Fruit fly (Drosophila melanogaster): ENCODE results near the gene btn.

btn gene

DNA sequence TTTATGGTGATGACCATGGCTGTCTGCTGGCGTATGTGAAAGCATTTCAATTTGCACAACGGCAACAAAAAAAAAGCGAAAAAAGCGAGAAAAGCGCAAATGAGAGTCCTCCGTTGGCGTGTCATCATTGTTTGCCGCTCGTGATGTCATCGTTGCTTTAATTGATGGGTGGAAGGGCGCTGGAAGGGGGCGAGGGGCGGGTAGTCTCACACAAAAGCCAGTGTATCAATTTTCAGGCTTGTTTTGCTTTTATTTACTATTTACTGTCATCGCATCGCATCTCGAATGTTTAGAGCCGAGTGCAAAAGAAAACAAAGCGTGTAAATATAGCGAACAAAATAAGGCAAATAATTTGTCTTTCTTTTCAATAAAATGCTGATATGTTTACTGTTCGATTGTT, 2.9 kb upstream of the btn start (continued):
- no peak for TF ChIP-seq ase (GFP tag; IDR thresholded peaks at IDR 0.05)
- no peak for TF ChIP-seq fd3F (GFP tag; optimal IDR thresholded peaks at IDR 0.05)
- TF ChIP-seq CG7963 (GFP tag; IDR thresholded peaks at IDR 0.05; ENCODE audit: partially characterized antibody) = no peak
- TF ChIP-seq scrt (GFP tag; optimal IDR thresholded peaks at IDR 0.05) = peak; percentile 6
- TF ChIP-seq CG14667 (GFP tag; IDR thresholded peaks at IDR 0.05) = no peak
- TF ChIP-seq Bgb (GFP tag; IDR thresholded peaks at IDR 0.05; ENCODE audit: partially characterized antibody) = no peak
- TF ChIP-seq CG18619 (GFP tag; optimal IDR thresholded peaks at IDR 0.05) = no peak
- TF ChIP-seq zfh1 (GFP tag; IDR thresholded peaks at IDR 0.05) = 0 out of 3 replicates have a peak, but pooled peaks have one; percentile 10
- TF ChIP-seq CG8281 (tag; optimal IDR thresholded peaks at IDR 0.05) = peak; percentile 32
- peak; percentile 16 for TF ChIP-seq run (tag; optimal IDR thresholded peaks at IDR 0.05)
- no peak for TF ChIP-seq jumu (GFP tag; optimal IDR thresholded peaks at IDR 0.05)
- peak; percentile 72 for TF ChIP-seq CG6813 (GFP tag; optimal IDR thresholded peaks at IDR 0.05)
- TF ChIP-seq caup (GFP tag; optimal IDR thresholded peaks at IDR 0.05; ENCODE audit: severe bottlenecking) = peak; percentile 32
- TF ChIP-seq sqz (GFP tag; optimal IDR thresholded peaks at IDR 0.05) = peak; percentile 12
- TF ChIP-seq zf30C (GFP tag; optimal IDR thresholded peaks at IDR 0.05) = no peak
- peak; percentile 28 for TF ChIP-seq Oli (tag; optimal IDR thresholded peaks at IDR 0.05)
- TF ChIP-seq NK7.1 (GFP tag; optimal IDR thresholded peaks at IDR 0.05) = no peak
- TF ChIP-seq CG10209 (GFP tag; optimal IDR thresholded peaks at IDR 0.05) = peak; percentile 30
- TF ChIP-seq ranshi (GFP tag; IDR thresholded peaks at IDR 0.05) = no peak
- peak; percentile 62 for TF ChIP-seq CG7271 (tag; optimal IDR thresholded peaks at IDR 0.05)
- no peak for TF ChIP-seq sc (optimal IDR thresholded peaks at IDR 0.05)
- peak; percentile 47 for TF ChIP-seq sc (GFP tag; optimal IDR thresholded peaks at IDR 0.05)
- no peak for TF ChIP-seq CG8478 (optimal IDR thresholded peaks at IDR 0.05)
- TF ChIP-seq MESR4 (GFP tag; optimal IDR thresholded peaks at IDR 0.05) = no peak
- no peak for TF ChIP-seq B-H2 (GFP tag; optimal IDR thresholded peaks at IDR 0.05)
- TF ChIP-seq croc (GFP tag; conservative IDR thresholded peaks at IDR 0.05) = no peak
- peak; percentile 58 for TF ChIP-seq unpg (GFP tag; optimal IDR thresholded peaks at IDR 0.05)
- TF ChIP-seq B-H1 (GFP tag; IDR thresholded peaks at IDR 0.05) = no peak
- TF ChIP-seq CG2875 (GFP tag; optimal IDR thresholded peaks at IDR 0.05) = peak; percentile 78
- no peak for TF ChIP-seq CHES-1-like (GFP tag; optimal IDR thresholded peaks at IDR 0.05)
- TF ChIP-seq Dp (GFP tag; optimal IDR thresholded peaks at IDR 0.05) = no peak
- TF ChIP-seq CG10654 (GFP tag; optimal IDR thresholded peaks at IDR 0.05) = peak; percentile 16
- no peak for TF ChIP-seq CG14965 (GFP tag; optimal IDR thresholded peaks at IDR 0.05; ENCODE audit: borderline replicate concordance)
- TF ChIP-seq CG1603 (tag; optimal IDR thresholded peaks at IDR 0.05) = peak; percentile 80
- 0 out of 3 replicates have a peak, but pooled peaks have one; percentile 55 for TF ChIP-seq otp (GFP tag; IDR thresholded peaks at IDR 0.05)
- TF ChIP-seq CG7987 (GFP tag; optimal IDR thresholded peaks at IDR 0.05) = peak; percentile 77
- no peak for TF ChIP-seq tll (GFP tag; optimal IDR thresholded peaks at IDR 0.05)
- TF ChIP-seq Ets97D (GFP tag; optimal IDR thresholded peaks at IDR 0.05) = no peak
- TF ChIP-seq Ravus (GFP tag; IDR thresholded peaks at IDR 0.05) = no peak
- TF ChIP-seq org-1 (GFP tag; optimal IDR thresholded peaks at IDR 0.05) = peak; percentile 33
- no peak for TF ChIP-seq row (GFP tag; IDR thresholded peaks at IDR 0.05)
- peak; percentile 0 for TF ChIP-seq CG10267 (tag; optimal IDR thresholded peaks at IDR 0.05)
- no peak for TF ChIP-seq CG2120 (GFP tag; optimal IDR thresholded peaks at IDR 0.05)
- TF ChIP-seq H2.0 (GFP tag; IDR thresholded peaks at IDR 0.05) = no peak
- no peak for TF ChIP-seq CG11456 (GFP tag; IDR thresholded peaks at IDR 0.05)
- no peak for TF ChIP-seq CG18599 (GFP tag; optimal IDR thresholded peaks at IDR 0.05)
- peak; percentile 8 for TF ChIP-seq CG11723 (GFP tag; optimal IDR thresholded peaks at IDR 0.05)
- TF ChIP-seq Blimp-1 (GFP tag; optimal IDR thresholded peaks at IDR 0.05) = peak; percentile 69
- TF ChIP-seq hbn (GFP tag; IDR thresholded peaks at IDR 0.05; ENCODE audit: partially characterized antibody) = no peak
- no peak for TF ChIP-seq yki (optimal IDR thresholded peaks at IDR 0.05)
- TF ChIP-seq oc (tag; optimal IDR thresholded peaks at IDR 0.05) = peak; percentile 48

Data from whole organism, embryonic.